Worm (Caenorhabditis elegans) whole organism, L4/young adult: ENCODE measurements around the gene srx-63.

ENCODE experiments used
- W03F9.2 ChIP-seq: fragments of 150-350 bp; optimal IDR thresholded peaks from 2 replicates; lab custom pipeline; 2014; ENCODE audit warnings: missing biosample characterization, missing genetic modification characterization
- dao-5 ChIP-seq: sonication (generic microtip); optimal IDR thresholded peaks from 2 replicates; lab custom pipeline; 2016; ENCODE audit warnings: missing genotype, missing genetic modification characterization, moderate library complexity, missing compliant biosample characterization

- TF ChIP-seq W03F9.2 (tag; lab: Kevin White, UChicago) (no peak), dao-5 (no peak)
These were observed 14.9 kb upstream of the srx-63 start, which contains the start of gene srx-67 for ce11 chrV:3916480-3916879.
